Fruit fly (Drosophila melanogaster) whole organism: Measurements from ENCODE around the gene sima.
A peak's percentile ranks its signal among the peaks of the same experiment; 100 is the strongest.

Source experiments
- CG8478 ChIP-seq: fragments of >200 bp; optimal IDR thresholded peaks from 2 replicates; lab custom pipeline; 2018; ENCODE audit warnings: inconsistent platforms
- Dll ChIP-seq: fragments of >200 bp; optimal IDR thresholded peaks from 2 replicates; lab custom pipeline; 2017
- EcR ChIP-seq, 2 experiments: fragments of >200 bp; optimal IDR thresholded peaks; 2 replicates each; lab custom pipeline; 2017; ENCODE audit warnings: missing biosample characterization in 2 of 2, missing genetic modification characterization in 2 of 2, missing genetic modification reagents in 2 of 2
- pan ChIP-seq: fragments of >200 bp; optimal IDR thresholded peaks from 2 replicates; lab custom pipeline; 2017
- psq ChIP-seq: fragments of >200 bp; optimal IDR thresholded peaks from 2 replicates; lab custom pipeline; 2017
- usp ChIP-seq: fragments of >200 bp; optimal IDR thresholded peaks from 2 replicates; lab custom pipeline; 2017; ENCODE audit warnings: missing biosample characterization, missing genetic modification characterization, mixed read lengths

Gene sima

DNA sequence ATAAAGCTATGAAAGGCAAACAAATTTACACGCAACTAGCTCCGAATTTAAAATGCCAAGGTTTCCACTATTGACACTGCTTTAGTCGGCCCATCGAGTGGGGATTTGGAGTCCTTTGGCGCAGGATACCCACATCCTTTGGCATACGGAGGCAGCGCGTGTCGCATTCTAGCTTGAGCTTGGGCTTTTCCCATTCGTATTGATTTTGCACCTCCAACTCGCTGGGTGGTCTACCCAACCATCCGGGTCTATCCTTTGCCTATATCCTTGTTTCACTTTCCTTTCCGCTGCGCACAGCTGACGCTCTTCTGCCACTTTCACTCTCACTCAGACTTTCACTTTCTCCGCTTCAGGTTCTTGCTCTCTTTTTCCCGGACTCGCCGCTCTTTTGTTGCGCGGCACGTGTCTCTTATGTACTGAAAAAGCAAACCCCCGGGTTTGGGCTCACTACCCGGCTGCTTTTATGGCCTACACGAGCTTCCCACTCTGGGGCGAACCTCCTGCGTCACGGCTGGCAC, 56.2 kb downstream of the sima start:
- TF ChIP-seq usp (GFP tag; lab: Kevin White, UChicago) (no peak), pan (lab: Kevin White, UChicago) (no peak), psq (no peak), Dll (lab: Kevin White, UChicago) (no peak)

DNA sequence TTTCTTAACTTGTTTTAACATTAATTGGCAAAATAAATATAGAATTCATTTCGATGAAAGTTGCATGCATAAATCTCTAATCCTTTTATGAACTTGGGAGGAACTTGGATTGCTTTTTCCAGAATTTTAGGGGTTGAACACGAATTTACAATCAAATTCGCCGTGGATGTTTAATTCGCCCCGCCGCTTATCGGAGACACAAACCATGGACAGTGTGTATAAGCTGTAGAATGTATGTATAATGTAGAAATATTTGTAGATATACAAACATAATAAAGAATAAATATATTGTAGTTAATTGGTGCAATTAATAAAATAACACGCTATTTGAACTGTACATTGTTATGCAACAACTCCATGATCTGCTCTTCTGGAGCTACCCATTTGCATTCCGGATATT, 63.6 kb downstream of the sima start:
- TF ChIP-seq pan (lab: Kevin White, UChicago), result no peak
- no peak for TF ChIP-seq usp (GFP tag; lab: Kevin White, UChicago)
- TF ChIP-seq Dll (lab: Kevin White, UChicago), result no peak
- no peak for TF ChIP-seq psq
- no peak for TF ChIP-seq CG8478 (lab: Kevin White, UChicago)
- no peak for TF ChIP-seq EcR (GFP tag; optimal IDR thresholded peaks at IDR 0.05; lab: Kevin White, UChicago)

DNA sequence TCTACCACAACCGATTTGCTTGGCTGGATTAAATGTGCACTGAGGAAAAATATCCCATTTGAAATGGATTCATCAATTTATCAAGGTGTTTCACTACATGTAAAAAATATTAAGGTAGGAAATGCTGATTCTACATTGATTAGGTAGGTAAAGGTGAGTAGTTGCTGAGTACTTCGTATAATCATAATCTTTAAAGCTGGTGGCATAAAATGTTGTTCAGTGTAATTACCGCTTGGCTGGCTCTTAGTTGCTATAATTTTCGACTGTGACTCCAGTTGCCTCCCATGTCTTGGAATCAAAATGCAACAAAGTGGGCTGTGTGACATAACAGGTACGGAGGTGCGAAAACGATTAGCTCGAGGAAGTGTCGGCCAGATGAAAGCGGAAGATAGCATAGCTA, 65.1 kb downstream of the sima start, which contains the start of gene CG45072:
Gene CG45072, minus strand, starts transcription at position 101 of the 400 bp plus-strand sequence.
- TF ChIP-seq usp (GFP tag; lab: Kevin White, UChicago), result no peak
- no peak for TF ChIP-seq CG8478 (lab: Kevin White, UChicago)
- no peak for TF ChIP-seq pan (lab: Kevin White, UChicago)
- TF ChIP-seq EcR (GFP tag; optimal IDR thresholded peaks at IDR 0.05; lab: Kevin White, UChicago), result no peak
- no peak for TF ChIP-seq psq
- TF ChIP-seq Dll (lab: Kevin White, UChicago), result no peak

DNA sequence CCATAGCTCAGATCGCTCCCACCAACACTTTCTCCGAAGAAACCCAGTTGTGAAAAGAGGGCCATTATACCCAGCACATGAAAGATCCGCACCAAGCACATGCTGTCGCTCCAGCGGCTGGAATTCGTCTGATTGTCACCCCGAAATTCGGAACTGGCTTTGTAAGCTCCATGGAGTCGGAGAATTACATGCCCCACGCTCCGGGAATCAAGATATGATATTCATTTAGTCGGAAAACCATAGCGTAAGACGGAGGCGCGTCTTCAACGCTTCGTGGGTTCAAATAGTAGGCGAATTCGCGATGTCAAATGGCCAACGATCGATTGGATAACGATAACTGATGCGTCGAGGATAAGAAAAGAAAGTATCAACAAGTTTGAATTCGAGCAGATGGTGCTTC, 66.5 kb downstream of the sima start, which contains the start of gene CG45073:
Gene CG45073, minus strand, starts transcription at position 101 of the 400 bp plus-strand sequence.
- TF ChIP-seq Dll (lab: Kevin White, UChicago) (no peak), CG8478 (lab: Kevin White, UChicago) (no peak), usp (GFP tag; lab: Kevin White, UChicago) (no peak), EcR (GFP tag; optimal IDR thresholded peaks at IDR 0.05; lab: Kevin White, UChicago) (no peak), psq (no peak), pan (lab: Kevin White, UChicago) (no peak)

DNA sequence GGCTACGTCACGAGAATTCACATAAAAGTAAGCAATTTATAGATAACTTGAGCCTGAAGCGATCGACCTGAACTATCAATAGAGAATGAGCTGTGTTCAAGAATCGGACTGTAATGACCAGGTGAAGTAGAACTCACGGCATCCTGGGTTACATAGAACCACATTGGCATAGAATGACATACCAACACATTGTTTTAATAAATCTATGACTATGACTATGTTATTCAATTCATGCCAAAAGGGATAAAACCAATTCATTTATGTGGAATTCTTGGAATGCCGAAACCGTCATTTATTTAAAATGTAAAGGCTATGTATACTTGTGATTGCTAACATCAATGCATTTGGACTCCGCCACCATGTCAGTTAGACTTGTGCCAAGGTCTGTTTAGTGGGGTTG, 70.9 kb downstream of the sima start, which contains the start of gene Ppi1:
Gene Ppi1, minus strand, starts transcription at position 101 of the 400 bp plus-strand sequence.
- no peak for TF ChIP-seq Dll (lab: Kevin White, UChicago)
- no peak for TF ChIP-seq psq
- TF ChIP-seq CG8478 (lab: Kevin White, UChicago), result no peak

DNA sequence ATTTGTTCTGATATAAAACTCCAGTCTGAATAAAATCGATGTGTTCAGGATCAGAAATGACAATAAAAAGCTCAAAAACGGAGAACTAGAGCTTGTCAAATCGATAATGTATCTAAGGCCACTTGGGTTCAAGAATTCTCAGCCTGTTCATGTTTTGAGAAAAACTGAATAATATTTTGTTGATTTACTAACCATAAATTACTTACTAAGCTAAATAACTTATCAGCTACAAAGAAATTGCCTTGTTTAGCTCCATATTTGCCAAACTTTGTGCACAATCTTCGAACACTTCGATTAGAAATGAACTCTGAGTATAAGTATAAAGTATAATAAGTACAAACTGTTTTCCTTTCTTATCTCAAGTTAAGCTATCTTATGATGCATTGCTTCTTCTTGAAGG, 74.2 kb downstream of the sima start, which contains the start of gene CG31029:
Gene CG31029, minus strand, starts transcription at position 101 of the 400 bp plus-strand sequence.
- TF ChIP-seq EcR (GFP tag; optimal IDR thresholded peaks at IDR 0.05; lab: Kevin White, UChicago), result no peak
- TF ChIP-seq usp (GFP tag; lab: Kevin White, UChicago), result no peak
- no peak for TF ChIP-seq psq
- TF ChIP-seq CG8478 (lab: Kevin White, UChicago), result no peak
- TF ChIP-seq Dll (lab: Kevin White, UChicago), result no peak

DNA sequence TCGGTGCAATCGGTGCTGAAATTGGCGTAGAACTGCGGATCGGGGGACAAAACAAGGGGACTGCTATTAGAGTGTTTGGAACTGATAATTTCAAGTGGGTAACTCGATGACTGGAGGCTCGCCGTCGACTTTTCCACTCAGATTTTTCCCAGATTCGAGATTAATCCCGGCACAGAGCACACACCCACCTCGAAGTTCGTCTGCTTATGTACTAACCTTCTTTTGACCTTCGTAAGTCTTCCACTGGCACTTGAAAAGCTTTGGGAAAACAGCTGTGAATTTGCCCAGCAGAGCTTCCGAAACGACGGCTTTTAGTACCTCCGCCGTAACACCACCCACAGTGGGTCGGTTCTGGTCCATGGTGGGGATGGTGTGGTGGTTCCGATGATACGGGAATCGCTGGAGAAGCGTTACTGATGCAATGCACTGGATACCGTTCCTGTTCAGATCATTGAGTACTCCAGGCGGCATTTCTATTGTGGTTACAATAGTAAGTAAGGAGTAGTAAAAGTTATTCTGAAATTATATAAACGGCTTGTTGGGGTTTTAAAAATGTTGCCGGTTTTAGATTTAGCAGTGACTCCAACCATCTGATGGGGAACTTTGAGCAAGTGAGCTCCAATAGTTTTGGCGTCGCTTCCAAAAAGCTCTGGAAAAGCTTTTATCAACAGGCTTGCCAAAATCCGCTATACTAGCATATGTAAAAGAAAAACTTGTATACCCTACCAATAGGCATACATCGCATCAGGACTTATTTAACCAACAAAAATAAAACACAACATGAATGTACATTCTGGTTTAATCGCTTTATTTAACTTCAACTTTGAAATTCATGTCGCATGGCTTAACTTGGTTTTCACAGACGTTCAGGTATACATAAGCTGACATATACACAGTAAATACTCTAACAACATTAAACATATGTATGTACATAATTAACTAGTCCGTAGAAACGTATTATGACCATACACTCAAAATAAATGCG, 76.2 kb downstream of the sima start, which contains the start of gene Tpi:
Gene Tpi, minus strand, starts transcription at position 537 of the 985 bp plus-strand sequence.
- TF ChIP-seq psq, result no peak
- TF ChIP-seq CG8478 (lab: Kevin White, UChicago), result peak; percentile 61

DNA sequence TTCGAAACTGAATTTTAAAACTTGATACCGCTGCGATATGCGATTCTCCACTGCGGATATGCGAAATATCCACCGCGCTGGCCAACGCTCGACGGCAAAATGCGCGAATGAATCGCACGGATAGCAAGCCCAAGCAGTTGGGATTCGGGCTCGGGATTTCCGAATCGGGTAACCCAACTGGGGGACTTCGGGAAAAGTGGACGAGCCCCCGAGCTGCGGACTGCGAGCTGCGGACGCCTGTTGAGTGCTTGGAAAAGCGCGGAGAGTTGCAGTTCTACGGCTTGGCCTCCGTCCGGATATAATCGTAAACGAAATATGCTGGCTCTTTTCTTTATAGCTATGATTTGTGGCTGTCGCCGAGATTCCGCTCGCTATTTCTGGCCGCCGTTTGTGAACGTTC, 91.4 kb downstream of the sima start, which contains the start of gene AdoR:
Gene AdoR, minus strand, starts transcription at position 101 of the 400 bp plus-strand sequence.
- TF ChIP-seq Dll (lab: Kevin White, UChicago), result no peak
- no peak for TF ChIP-seq CG8478 (lab: Kevin White, UChicago)
- no peak for TF ChIP-seq EcR (GFP tag; optimal IDR thresholded peaks at IDR 0.05; lab: Kevin White, UChicago)
- TF ChIP-seq usp (GFP tag; lab: Kevin White, UChicago), result no peak
- no peak for TF ChIP-seq psq
- no peak for TF ChIP-seq pan (lab: Kevin White, UChicago)

DNA sequence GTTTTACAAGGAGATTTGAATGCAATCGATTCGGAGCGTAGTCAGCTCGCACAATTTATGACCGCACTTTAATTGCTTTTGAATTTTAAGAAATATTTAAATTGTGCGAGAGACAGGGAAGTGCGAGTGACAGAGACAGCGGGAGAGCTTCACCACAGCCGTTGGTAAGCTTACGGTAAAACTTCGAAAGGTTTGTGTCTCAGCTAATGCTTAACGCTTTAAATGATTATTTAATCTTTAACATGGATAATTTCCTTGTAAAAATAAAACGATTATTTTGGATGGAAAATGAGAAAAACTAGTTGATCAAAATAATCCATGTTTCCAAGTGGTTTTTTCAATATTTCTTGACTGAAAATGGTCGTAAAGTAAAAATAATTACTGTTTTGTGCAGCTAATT, 92.5 kb downstream of the sima start:
- TF ChIP-seq psq (no peak), usp (GFP tag; lab: Kevin White, UChicago) (no peak), CG8478 (lab: Kevin White, UChicago) (no peak), EcR (GFP tag; optimal IDR thresholded peaks at IDR 0.05; lab: Kevin White, UChicago) (no peak), Dll (lab: Kevin White, UChicago) (no peak), pan (lab: Kevin White, UChicago) (no peak)

DNA sequence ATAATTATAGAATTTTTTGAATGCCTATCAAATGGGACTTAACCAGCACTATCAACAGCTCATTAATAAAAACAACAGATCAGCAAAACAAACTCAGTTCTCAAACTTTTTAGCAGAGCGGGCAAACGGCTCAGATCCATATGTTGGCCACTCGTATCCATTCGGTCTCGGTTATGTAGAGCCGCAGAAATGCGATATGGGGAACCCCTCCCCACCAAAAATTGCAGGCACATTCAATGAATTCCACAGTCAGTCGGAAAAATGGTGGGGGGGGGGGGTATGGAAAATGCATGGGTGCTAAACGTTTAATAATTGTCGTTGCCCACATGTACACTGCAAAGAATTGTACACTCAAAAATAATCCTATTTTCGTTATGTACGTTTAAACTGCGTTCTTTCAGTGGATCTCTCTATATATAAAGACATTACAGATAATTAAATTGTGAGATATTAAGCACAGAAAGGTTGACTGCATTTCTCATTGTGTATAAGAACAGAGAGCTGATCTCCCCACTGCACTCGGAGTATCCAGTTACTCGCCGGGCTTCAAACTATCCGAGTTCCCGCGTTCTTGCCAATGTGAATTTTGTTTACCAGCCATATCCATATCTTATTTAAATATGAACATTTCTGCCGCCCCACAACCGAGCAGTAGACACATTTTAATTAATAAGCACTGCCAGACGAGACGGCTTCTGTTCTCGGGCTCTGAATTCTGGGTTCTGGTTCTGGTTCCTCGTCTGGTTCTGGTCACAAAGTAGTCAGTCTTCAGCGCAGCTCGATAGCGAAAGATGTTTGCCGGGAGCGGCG, 93.4 kb downstream of the sima start, which contains the start of gene CG15529:
Gene CG15529, plus strand, starts transcription at position 760 of the 810 bp plus-strand sequence.
- no peak for TF ChIP-seq psq
- TF ChIP-seq Dll (lab: Kevin White, UChicago), result no peak
- TF ChIP-seq usp (GFP tag; lab: Kevin White, UChicago), result no peak
- TF ChIP-seq CG8478 (lab: Kevin White, UChicago), result no peak

DNA sequence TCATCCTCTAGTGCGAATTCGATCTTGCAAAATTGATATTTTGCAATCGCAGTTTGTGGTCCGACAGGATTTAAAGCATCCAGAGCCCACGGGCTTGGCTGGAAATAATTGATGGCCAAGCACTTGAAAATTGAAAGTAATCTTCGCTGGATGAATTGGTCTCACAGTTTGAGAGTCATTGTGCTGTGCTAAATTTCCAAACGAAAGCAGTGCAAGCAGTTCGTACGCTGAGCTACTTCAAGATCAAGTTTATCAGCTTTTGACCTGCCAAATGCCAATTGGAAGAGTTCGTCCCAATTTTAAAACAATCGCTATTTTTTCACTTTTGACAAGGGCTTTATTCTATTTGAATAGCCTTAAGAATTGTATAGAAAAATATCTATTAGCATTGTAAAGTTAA, 95.8 kb downstream of the sima start:
- no peak for TF ChIP-seq usp (GFP tag; lab: Kevin White, UChicago)
- no peak for TF ChIP-seq psq
- TF ChIP-seq Dll (lab: Kevin White, UChicago), result no peak
- no peak for TF ChIP-seq CG8478 (lab: Kevin White, UChicago)
- TF ChIP-seq pan (lab: Kevin White, UChicago), result no peak
- no peak for TF ChIP-seq EcR (GFP tag; optimal IDR thresholded peaks at IDR 0.05; lab: Kevin White, UChicago)
